Worm (Caenorhabditis elegans): ENCODE results near the gene W02G9.4.

- TF ChIP-seq R02D3.7 (tag; optimal IDR thresholded peaks at IDR 0.05) (no peak), unc-62 (GFP tag; optimal IDR thresholded peaks at IDR 0.05) (no peak), unc-39 (tag; optimal IDR thresholded peaks at IDR 0.05) (no peak), nhr-11 (tag; optimal IDR thresholded peaks at IDR 0.05) (no peak), egl-27 (tag; optimal IDR thresholded peaks at IDR 0.05) (no peak), nhr-21 (tag; optimal IDR thresholded peaks at IDR 0.05) (no peak), nhr-77 (tag; optimal IDR thresholded peaks at IDR 0.05) (no peak), lsy-2 (tag; optimal IDR thresholded peaks at IDR 0.05) (no peak), sem-4 (tag; optimal IDR thresholded peaks at IDR 0.05) (no peak), lin-39 (tag; optimal IDR thresholded peaks at IDR 0.05) (no peak), skn-1 (tag; optimal IDR thresholded peaks at IDR 0.05) (no peak), Y55F3AM.14 (GFP tag; optimal IDR thresholded peaks at IDR 0.05) (no peak)
Observed at ce11 chrV:2690478-2690877, 23.8 kb downstream of the W02G9.4 start.
